Fruit fly (Drosophila melanogaster) Kc167 (cell line): ENCODE measurements around the gene nAChRalpha5.

ENCODE experiments used
- Myc ChIP-seq: fragments of >200 bp; optimal IDR thresholded peaks from 2 replicates; lab custom pipeline; 2017; ENCODE audit warnings: missing external identifiers
- Sin3A ChIP-seq: fragments of >200 bp; optimal IDR thresholded peaks from 2 replicates; lab custom pipeline; 2018; ENCODE audit warnings: missing external identifiers
- h ChIP-seq: fragments of >200 bp; optimal IDR thresholded peaks from 3 replicates; lab custom pipeline; 2018; ENCODE audit warnings: missing external identifiers
- insv ChIP-seq: fragments of >200 bp; optimal IDR thresholded peaks from 3 replicates; lab custom pipeline; 2018; ENCODE audit warnings: missing external identifiers
- psq ChIP-seq: fragments of >200 bp; optimal IDR thresholded peaks from 2 replicates; lab custom pipeline; 2017; ENCODE audit warnings: missing external identifiers
- ttk ChIP-seq: sonication (Bioruptor generic); optimal IDR thresholded peaks from 2 replicates; lab custom pipeline; 2017; ENCODE audit warnings: missing external identifiers

Gene nAChRalpha5

DNA sequence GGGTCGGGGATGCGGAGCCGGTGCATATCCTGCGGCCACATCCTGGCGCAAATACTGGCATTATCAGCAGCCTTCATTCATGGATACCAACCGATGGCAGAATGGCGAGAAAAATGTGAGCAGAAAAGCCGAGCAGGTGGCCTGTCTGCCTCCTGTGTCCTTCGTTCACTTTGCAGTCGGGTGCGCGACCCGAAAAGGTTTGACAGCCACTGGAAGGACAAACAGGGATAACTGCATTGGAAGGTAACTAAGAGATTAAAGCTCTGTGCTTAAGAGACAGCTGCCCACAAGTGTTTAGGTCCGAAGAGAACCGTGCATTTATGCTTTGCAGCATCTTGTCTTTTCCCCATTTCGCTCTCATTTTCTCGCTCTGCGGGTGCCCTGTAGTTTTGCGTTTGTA, 1.3 kb upstream of the nAChRalpha5 start:
- TF ChIP-seq psq (no peak), h (lab: Kevin White, UChicago) (no peak), Myc (lab: Kevin White, UChicago) (no peak), Sin3A (lab: Kevin White, UChicago) (no peak), insv (no peak), ttk (lab: Kevin White, UChicago) (no peak)

DNA sequence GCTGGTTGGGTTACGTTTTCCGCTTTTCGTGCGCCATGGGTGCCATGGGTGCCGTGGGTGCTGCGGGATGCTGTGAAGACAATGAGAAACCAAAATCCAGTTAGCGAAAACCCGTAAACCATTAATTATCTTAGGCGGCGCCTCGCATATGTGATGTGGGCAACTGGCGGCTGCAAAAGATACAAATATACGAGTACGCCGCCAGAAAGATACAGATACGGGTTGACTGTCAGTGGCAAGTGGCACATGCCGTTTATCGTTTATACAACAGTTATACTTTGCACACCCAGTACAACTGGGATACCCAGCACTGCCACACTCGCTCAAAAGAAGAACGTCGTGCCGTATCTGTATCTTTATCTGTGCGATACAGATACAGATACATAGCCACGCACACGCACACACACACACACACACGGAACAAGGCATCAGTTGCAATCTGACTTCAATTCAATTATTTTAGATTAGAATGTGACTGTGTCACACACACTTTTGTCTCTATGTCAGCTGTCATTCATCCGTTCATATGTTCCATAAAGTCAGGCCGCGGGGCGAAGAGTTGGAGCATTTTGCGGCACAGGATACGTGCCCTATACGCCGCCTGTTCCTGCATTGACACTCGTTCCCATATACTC, 5.7 kb downstream of the nAChRalpha5 start:
- TF ChIP-seq psq (no peak), ttk (lab: Kevin White, UChicago) (no peak), insv (no peak), Sin3A (lab: Kevin White, UChicago) (no peak)

- TF ChIP-seq Sin3A (lab: Kevin White, UChicago): no peak
- TF ChIP-seq Myc (lab: Kevin White, UChicago): no peak
- no peak for TF ChIP-seq insv
- no peak for TF ChIP-seq psq
- no peak for TF ChIP-seq ttk (lab: Kevin White, UChicago)
- TF ChIP-seq h (lab: Kevin White, UChicago): no peak
These were observed 7.2 kb downstream of the nAChRalpha5 start, which contains the start of gene NimC4 for dm6 chr2L:14047170-14047632. TSS of gene NimC4 (plus strand) at chr2L:14047582.

DNA sequence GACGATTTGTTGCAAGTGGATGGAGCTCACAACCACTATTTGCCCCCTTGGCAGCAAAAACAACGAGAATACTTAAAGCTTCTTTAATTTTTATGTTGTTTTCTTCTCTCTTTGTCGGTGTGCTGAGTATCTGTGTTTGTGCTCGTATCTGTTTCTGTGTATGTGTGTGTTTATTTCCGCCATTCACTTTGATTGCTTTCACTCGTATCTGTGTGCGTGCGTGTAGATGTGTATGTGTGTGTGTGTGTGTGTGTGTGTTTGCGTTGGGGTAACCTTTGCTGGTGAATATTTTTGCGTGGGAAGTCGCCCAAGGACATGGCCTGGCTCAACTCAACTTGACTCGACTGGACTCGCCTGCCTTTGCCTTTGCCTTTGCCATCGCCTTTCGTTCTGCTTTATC, 10.0 kb downstream of the nAChRalpha5 start:
- TF ChIP-seq Myc (lab: Kevin White, UChicago) (no peak), h (lab: Kevin White, UChicago) (no peak), insv (no peak), psq (no peak), Sin3A (lab: Kevin White, UChicago) (no peak), ttk (lab: Kevin White, UChicago) (no peak)

- TF ChIP-seq psq: no peak
- TF ChIP-seq h (lab: Kevin White, UChicago): no peak
- no peak for TF ChIP-seq ttk (lab: Kevin White, UChicago)
These were observed 14.3 kb downstream of the nAChRalpha5 start for dm6 chr2L:14054281-14054680.

- TF ChIP-seq psq: no peak
- TF ChIP-seq Sin3A (lab: Kevin White, UChicago): no peak
- TF ChIP-seq ttk (lab: Kevin White, UChicago): no peak
- no peak for TF ChIP-seq insv
- TF ChIP-seq h (lab: Kevin White, UChicago): no peak
These were observed 14.9 kb downstream of the nAChRalpha5 start for dm6 chr2L:14054903-14055302.

DNA sequence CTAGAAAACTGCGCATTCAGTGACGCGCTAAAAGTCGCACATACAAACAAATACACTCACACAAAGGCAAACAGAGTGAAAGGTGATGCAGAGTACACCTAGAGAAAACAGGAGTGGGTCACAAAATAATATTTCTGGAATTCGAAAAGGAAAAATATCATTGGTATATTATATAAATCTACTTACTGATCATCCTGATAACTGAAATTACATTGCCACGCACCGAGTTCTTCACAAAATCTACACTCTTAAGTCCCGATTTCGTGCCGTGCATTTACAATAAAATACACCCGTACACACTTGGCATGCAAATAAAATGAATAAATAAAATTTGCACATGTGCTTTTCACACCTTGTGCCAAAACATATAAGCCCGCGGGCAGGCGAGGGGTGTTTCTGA, 30.2 kb downstream of the nAChRalpha5 start:
- no peak for TF ChIP-seq psq
- no peak for TF ChIP-seq ttk (lab: Kevin White, UChicago)
- TF ChIP-seq insv: no peak
- TF ChIP-seq Sin3A (lab: Kevin White, UChicago): no peak
- no peak for TF ChIP-seq Myc (lab: Kevin White, UChicago)
- TF ChIP-seq h (lab: Kevin White, UChicago): no peak

- no peak for TF ChIP-seq insv
- no peak for TF ChIP-seq psq
- no peak for TF ChIP-seq Sin3A (lab: Kevin White, UChicago)
- no peak for TF ChIP-seq h (lab: Kevin White, UChicago)
- TF ChIP-seq ttk (lab: Kevin White, UChicago): no peak
- no peak for TF ChIP-seq Myc (lab: Kevin White, UChicago)
These were observed 54.6 kb downstream of the nAChRalpha5 start for dm6 chr2L:14094606-14095005.

DNA sequence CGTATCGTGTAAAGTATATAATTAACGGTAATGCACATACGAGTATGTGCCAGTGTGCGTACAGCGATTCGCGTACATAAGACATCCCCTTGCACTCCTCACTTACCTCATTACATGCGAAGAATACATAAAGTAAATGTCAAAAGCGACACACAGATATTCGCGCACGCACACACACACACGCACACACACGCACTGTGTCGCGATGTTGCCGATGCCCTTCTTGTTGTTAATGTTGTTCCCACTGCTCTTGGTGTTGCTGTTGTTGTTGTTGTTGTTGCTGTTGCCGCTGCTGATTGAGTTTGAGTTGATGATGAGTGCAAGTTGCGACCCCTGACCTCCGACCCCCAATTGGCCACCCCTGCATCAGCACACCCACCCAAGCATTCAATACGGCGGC, 55.7 kb downstream of the nAChRalpha5 start:
- TF ChIP-seq Sin3A (lab: Kevin White, UChicago): no peak
- no peak for TF ChIP-seq psq
- TF ChIP-seq ttk (lab: Kevin White, UChicago): no peak
- TF ChIP-seq Myc (lab: Kevin White, UChicago): no peak
- no peak for TF ChIP-seq insv
- no peak for TF ChIP-seq h (lab: Kevin White, UChicago)

DNA sequence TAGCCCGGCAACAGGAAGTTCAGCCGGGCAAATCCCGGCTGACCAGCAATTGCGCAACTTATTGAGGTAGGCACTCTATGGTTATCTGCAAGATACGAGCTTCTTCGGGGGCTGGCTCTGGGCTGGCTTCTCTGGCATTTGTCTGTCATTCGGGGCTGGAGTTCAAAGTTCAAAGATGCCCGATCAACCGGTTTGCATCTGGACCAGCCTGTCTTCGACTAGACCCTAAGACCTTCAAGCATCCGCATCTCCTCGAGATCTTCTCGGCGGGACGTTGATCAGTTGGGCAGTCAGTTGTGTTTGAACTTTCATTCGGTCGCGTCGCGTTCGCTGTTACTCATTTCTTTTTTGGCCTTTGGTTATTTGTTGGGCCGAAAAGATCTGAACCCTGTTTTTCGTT, 63.8 kb downstream of the nAChRalpha5 start, which contains the start of gene CG46301:
Gene CG46301 (plus strand): TSS at position 301 of the 400 bp plus-strand sequence.
- TF ChIP-seq Sin3A (lab: Kevin White, UChicago) (no peak), insv (no peak), ttk (lab: Kevin White, UChicago) (no peak), psq (no peak), Myc (lab: Kevin White, UChicago) (no peak), h (lab: Kevin White, UChicago) (no peak)

dm6 chr2L:14109347-14109746, 69.4 kb downstream of the nAChRalpha5 start, which contains the start of gene CG15293:
TSS of gene CG15293 (minus strand) at chr2L:14109447.
- TF ChIP-seq h (lab: Kevin White, UChicago): no peak
- no peak for TF ChIP-seq insv
- no peak for TF ChIP-seq Myc (lab: Kevin White, UChicago)
- TF ChIP-seq ttk (lab: Kevin White, UChicago): no peak
- no peak for TF ChIP-seq Sin3A (lab: Kevin White, UChicago)
- TF ChIP-seq psq: no peak

DNA sequence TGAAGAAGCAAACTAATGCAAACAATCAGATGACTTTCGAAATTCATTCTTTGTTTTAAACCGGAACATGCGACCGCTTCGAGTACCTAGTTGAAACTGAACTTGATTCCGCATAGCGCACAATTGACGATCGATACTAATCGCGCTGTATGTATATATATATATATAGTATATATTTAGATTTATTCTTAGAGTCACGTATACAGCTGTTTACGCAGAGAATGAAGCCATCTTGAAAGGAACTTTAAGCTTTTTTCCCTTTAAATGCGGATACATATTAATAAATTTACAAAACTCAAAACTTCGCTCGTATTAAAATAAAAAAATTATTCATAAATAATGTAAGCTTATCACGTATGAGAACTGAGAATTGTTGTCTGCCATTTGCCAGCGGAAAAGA, 70.7 kb downstream of the nAChRalpha5 start, which contains the start of gene CG31769:
Gene CG31769 (minus strand): TSS at position 101 of the 400 bp plus-strand sequence.
- no peak for TF ChIP-seq Myc (lab: Kevin White, UChicago)
- no peak for TF ChIP-seq insv
- TF ChIP-seq ttk (lab: Kevin White, UChicago): no peak

dm6 chr2L:14112192-14112591, 72.2 kb downstream of the nAChRalpha5 start:
- no peak for TF ChIP-seq h (lab: Kevin White, UChicago)
- no peak for TF ChIP-seq Myc (lab: Kevin White, UChicago)
- no peak for TF ChIP-seq psq
- no peak for TF ChIP-seq insv
- no peak for TF ChIP-seq ttk (lab: Kevin White, UChicago)
